Worm (Caenorhabditis elegans) whole organism, late embryonic: ENCODE results near the gene B0496.11.

Experiments used
- ama-1 ChIP-seq: fragments of 150-350 bp; optimal IDR thresholded peaks from 2 replicates; lab custom pipeline; 2014
- ceh-45 ChIP-seq: fragments of 200-800 bp; sonication (Bioruptor generic); IDR thresholded peaks from 2 replicates; pipeline ENCODE4 v1.3.6; 2022; ENCODE audit warnings: missing genetic modification reagents, missing genetic modification characterization, missing compliant biosample characterization
- dmd-4 ChIP-seq: sonication (generic microtip); optimal IDR thresholded peaks from 2 replicates; lab custom pipeline; 2016; ENCODE audit warnings: borderline replicate concordance, missing genetic modification characterization, missing compliant biosample characterization
- ets-4 ChIP-seq: sonication (generic microtip); optimal IDR thresholded peaks from 2 replicates; lab custom pipeline; 2016; ENCODE audit warnings: missing genetic modification characterization, missing compliant biosample characterization
- gmeb-2 ChIP-seq: sonication (generic microtip); optimal IDR thresholded peaks from 2 replicates; lab custom pipeline; 2016; ENCODE audit warnings: missing genetic modification characterization, inconsistent platforms, missing compliant biosample characterization
- hlh-13 ChIP-seq: fragments of 200-800 bp; sonication (Bioruptor generic); optimal IDR thresholded peaks from 2 replicates; lab custom pipeline; 2018; ENCODE audit warnings: mild to moderate bottlenecking, missing genetic modification characterization, missing compliant biosample characterization
- nhr-232 ChIP-seq: sonication (generic microtip); optimal IDR thresholded peaks from 2 replicates; lab custom pipeline; 2016; ENCODE audit warnings: missing genetic modification characterization, missing compliant biosample characterization
- pha-2 ChIP-seq: sonication (generic microtip); optimal IDR thresholded peaks from 2 replicates; lab custom pipeline; 2017; ENCODE audit warnings: mild to moderate bottlenecking, missing genetic modification characterization, missing compliant biosample characterization
- rnt-1 ChIP-seq: sonication (generic microtip); optimal IDR thresholded peaks from 2 replicates; lab custom pipeline; 2016; ENCODE audit warnings: missing genetic modification characterization, missing compliant biosample characterization
- syd-9 ChIP-seq: sonication (generic microtip); optimal IDR thresholded peaks from 2 replicates; lab custom pipeline; 2016; ENCODE audit warnings: mild to moderate bottlenecking, missing genetic modification characterization, moderate library complexity, missing compliant biosample characterization
- tbx-7 ChIP-seq: sonication (generic microtip); optimal IDR thresholded peaks from 2 replicates; lab custom pipeline; 2016; ENCODE audit warnings: missing genotype, missing genetic modification characterization, missing compliant biosample characterization
- unc-42 ChIP-seq: sonication (generic microtip); optimal IDR thresholded peaks from 2 replicates; lab custom pipeline; 2016; ENCODE audit warnings: missing genotype, missing genetic modification characterization, missing compliant biosample characterization

- TF ChIP-seq rnt-1, result no peak
- TF ChIP-seq tbx-7 (tag; lab: Kevin White, UChicago), result no peak
- TF ChIP-seq ceh-45 (GFP tag; lab: Robert Waterston, UW), result no peak
- no peak for TF ChIP-seq gmeb-2
- no peak for TF ChIP-seq nhr-232 (tag; lab: Kevin White, UChicago)
- TF ChIP-seq syd-9 (tag; lab: Kevin White, UChicago), result no peak
- TF ChIP-seq unc-42, result no peak
- TF ChIP-seq dmd-4 (tag; lab: Kevin White, UChicago), result no peak
- no peak for TF ChIP-seq pha-2
- no peak for TF ChIP-seq ama-1
- TF ChIP-seq hlh-13 (GFP tag; lab: Kevin White, UChicago), result no peak
- no peak for TF ChIP-seq ets-4 (tag; lab: Kevin White, UChicago)
Observed at ce11 chrIV:7404934-7405632, 28.7 kb downstream of the B0496.11 start, which contains the start of the genes C48A7.16 and egl-19.
